Worm (Caenorhabditis elegans) whole organism, midembryonic: ENCODE data around the gene mrps-11.

Experiments
- T22C8.4 ChIP-seq: fragments of 200-800 bp; sonication (Bioruptor generic); IDR thresholded peaks from 2 replicates; pipeline ENCODE4 v1.3.6; 2022; ENCODE audit warnings: missing genetic modification characterization, missing compliant biosample characterization
- flt-1 ChIP-seq: fragments of 200-800 bp; sonication (Bioruptor generic); IDR thresholded peaks from 2 replicates; pipeline ENCODE4 v1.3.6; 2022; ENCODE audit warnings: missing genetic modification characterization, missing compliant biosample characterization
- med-1 ChIP-seq: sonication (generic microtip); optimal IDR thresholded peaks from 2 replicates; lab custom pipeline; 2017; ENCODE audit warnings: missing genetic modification characterization, mild to moderate bottlenecking, missing compliant biosample characterization, antibody characterized with exemption, missing genetic modification reagents; ENCODE audit not compliant: insufficient read depth
- ref-1 ChIP-seq: fragments of 200-800 bp; sonication (Bioruptor generic); conservative IDR thresholded peaks from 2 replicates; pipeline ENCODE4 v1.3.6; 2022; ENCODE audit warnings: missing genetic modification reagents, missing genetic modification characterization, missing compliant biosample characterization
- tab-1 ChIP-seq: fragments of 200-800 bp; sonication (Bioruptor generic); IDR thresholded peaks from 2 replicates; pipeline ENCODE4 v1.3.6; 2022; ENCODE audit warnings: missing genetic modification characterization, missing compliant biosample characterization
- ztf-29 ChIP-seq: fragments of 200-800 bp; sonication (Bioruptor generic); IDR thresholded peaks from 2 replicates; pipeline ENCODE4 v1.3.6; 2022; ENCODE audit warnings: missing genetic modification reagents, missing genetic modification characterization, missing compliant biosample characterization

ce11 chrV:12449902-12450301 is 44.5 kb downstream of the mrps-11 start, which contains the start of gene C54D10.10:
- TF ChIP-seq tab-1 (GFP tag; lab: Robert Waterston, UW) (no peak), T22C8.4 (no peak), flt-1 (GFP tag; lab: Robert Waterston, UW) (no peak), ztf-29 (no peak), med-1 (GFP tag; lab: Kevin White, UChicago) (no peak), ref-1 (no peak)
